Worm (Caenorhabditis elegans) whole organism, young adult: ENCODE results near the gene spp-18.

Experiments used
- F49E8.2 ChIP-seq: sonication (generic microtip); optimal IDR thresholded peaks from 3 replicates; lab custom pipeline; 2017; ENCODE audit warnings: missing genetic modification characterization, mild to moderate bottlenecking, missing compliant biosample characterization, antibody characterized with exemption, moderate library complexity; ENCODE audit not compliant: insufficient read depth
- akir-1 ChIP-seq: fragments of 200-800 bp; sonication (Bioruptor generic); optimal IDR thresholded peaks from 2 replicates; lab custom pipeline; 2018; ENCODE audit warnings: mild to moderate bottlenecking, missing genetic modification characterization, moderate library complexity, missing compliant biosample characterization
- ama-1 ChIP-seq, 3 experiments: fragments of 150-350 bp in 1 of 3; sonication (generic microtip) in 2 of 3; optimal IDR thresholded peaks; 2 replicates each; lab custom pipeline; 2014 to 2018; ENCODE audit warnings: missing biosample characterization in 2 of 3, missing genetic modification characterization in 2 of 3, missing genetic modification reagents in 2 of 3
- ceh-79 ChIP-seq: sonication (generic microtip); optimal IDR thresholded peaks from 2 replicates; lab custom pipeline; 2017; ENCODE audit warnings: mild to moderate bottlenecking, missing genetic modification characterization, missing compliant biosample characterization
- dox-1 ChIP-seq: fragments of 200-800 bp; sonication (Bioruptor generic); IDR thresholded peaks from 2 replicates; pipeline ENCODE4 v1.3.6; 2022; ENCODE audit warnings: missing genetic modification reagents, missing genetic modification characterization, missing compliant biosample characterization
- lin-35 ChIP-seq, 3 experiments: fragments of 150-350 bp in 2 of 3; sonication (generic microtip) in 1 of 3; optimal IDR thresholded peaks; 2 replicates each; lab custom pipeline; 2014 to 2018; ENCODE audit warnings: missing biosample characterization in 3 of 3, missing genetic modification characterization in 3 of 3, missing genetic modification reagents in 3 of 3
- nfya-1 ChIP-seq: sonication (generic microtip); optimal IDR thresholded peaks from 2 replicates; lab custom pipeline; 2017; ENCODE audit warnings: antibody characterized with exemption, missing compliant biosample characterization, missing genetic modification characterization, borderline replicate concordance; ENCODE audit not compliant: insufficient read depth
- nhr-179 ChIP-seq: sonication (generic microtip); optimal IDR thresholded peaks from 2 replicates; lab custom pipeline; 2016; ENCODE audit warnings: mild to moderate bottlenecking, missing genetic modification characterization, missing compliant biosample characterization
- nhr-27 ChIP-seq: fragments of 200-800 bp; sonication (Bioruptor generic); optimal IDR thresholded peaks from 2 replicates; lab custom pipeline; 2018; ENCODE audit warnings: mild to moderate bottlenecking, missing genetic modification characterization, moderate library complexity, missing compliant biosample characterization
- pha-4 ChIP-seq: fragments of 150-350 bp; sonication (generic microtip); optimal IDR thresholded peaks from 2 replicates; lab custom pipeline; 2014; ENCODE audit warnings: missing biosample characterization, missing genetic modification reagents, missing genetic modification characterization
- sea-2 ChIP-seq: fragments of 200-800 bp; sonication (Bioruptor generic); IDR thresholded peaks from 2 replicates; pipeline ENCODE4 v1.3.6; 2022; ENCODE audit warnings: missing genetic modification characterization, missing compliant biosample characterization
- sptf-2 ChIP-seq: fragments of 200-800 bp; sonication (Bioruptor generic); optimal IDR thresholded peaks from 2 replicates; lab custom pipeline; 2018; ENCODE audit warnings: mild to moderate bottlenecking, missing genetic modification characterization, missing compliant biosample characterization
- unc-62 ChIP-seq: fragments of 150-350 bp; optimal IDR thresholded peaks from 2 replicates; lab custom pipeline; 2014; ENCODE audit warnings: missing biosample characterization, missing genetic modification reagents, missing genetic modification characterization

DNA sequence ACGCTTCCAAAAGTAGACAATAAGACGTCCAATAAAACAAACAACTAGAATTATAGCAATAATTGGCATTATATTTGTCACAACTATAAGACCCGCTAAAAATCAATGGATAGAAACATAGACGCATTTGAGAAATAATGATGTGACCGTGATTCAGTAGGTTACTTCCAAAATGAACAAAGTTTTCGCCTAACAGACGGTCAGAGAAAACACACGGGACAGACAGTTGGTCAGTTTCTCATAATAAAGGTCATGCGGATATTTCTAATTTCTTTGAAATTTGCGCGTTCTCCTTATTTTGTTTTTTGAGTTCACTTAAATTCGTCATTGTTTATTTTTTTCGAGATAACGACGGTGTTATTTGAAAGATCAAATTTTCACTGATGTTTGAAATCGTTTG lies 38.1 kb downstream of the spp-18 start:
- no peak for TF ChIP-seq unc-62 (GFP tag; lab: Kevin White, UChicago)
- TF ChIP-seq lin-35 (GFP tag; optimal IDR thresholded peaks at IDR 0.05; lab: Kevin White, UChicago) = no peak
- TF ChIP-seq ama-1 (optimal IDR thresholded peaks at IDR 0.05; lab: Kevin White, UChicago) = no peak
- TF ChIP-seq ama-1 (GFP tag; optimal IDR thresholded peaks at IDR 0.05; lab: Kevin White, UChicago) = no peak
- no peak for TF ChIP-seq akir-1 (GFP tag; lab: Kevin White, UChicago)
- no peak for TF ChIP-seq nfya-1
- TF ChIP-seq dox-1 (GFP tag; lab: Robert Waterston, UW) = no peak
- TF ChIP-seq nhr-179 (tag; lab: Kevin White, UChicago) = no peak
- no peak for TF ChIP-seq ceh-79 (tag; lab: Kevin White, UChicago)
- no peak for TF ChIP-seq nhr-27
- no peak for TF ChIP-seq F49E8.2 (tag; lab: Kevin White, UChicago)
- no peak for TF ChIP-seq sea-2
- TF ChIP-seq pha-4 (tag; lab: Kevin White, UChicago) = no peak
- no peak for TF ChIP-seq sptf-2
